Fruit fly (Drosophila melanogaster) whole organism, prepupa: ENCODE results near the gene mtg.

ENCODE experiments used
- CG11902 ChIP-seq: fragments of 200-800 bp; sonication (Bioruptor generic); optimal IDR thresholded peaks from 3 replicates; lab custom pipeline; 2016; ENCODE audit warnings: missing biosample characterization, missing genetic modification characterization
- CG15336 ChIP-seq: fragments of 200-800 bp; sonication (Bioruptor generic); IDR thresholded peaks from 2 replicates; pipeline ENCODE4 v1.3.6; 2022; ENCODE audit warnings: missing biosample characterization, missing genetic modification characterization
- CG31627 ChIP-seq: fragments of 200-800 bp; sonication (Bioruptor generic); optimal IDR thresholded peaks from 3 replicates; lab custom pipeline; 2016; ENCODE audit warnings: missing biosample characterization, missing genetic modification characterization
- CG32006 ChIP-seq: fragments of 200-800 bp; sonication (Bioruptor generic); optimal IDR thresholded peaks from 3 replicates; lab custom pipeline; 2017; ENCODE audit warnings: missing biosample characterization, mild to moderate bottlenecking, missing genetic modification characterization
- CG6276 ChIP-seq: fragments of 200-800 bp; sonication (Bioruptor generic); optimal IDR thresholded peaks from 2 replicates; lab custom pipeline; 2017; ENCODE audit warnings: missing biosample characterization, mild to moderate bottlenecking, missing genetic modification characterization
- Eip75B ChIP-seq: fragments of 200-800 bp; sonication (Bioruptor generic); optimal IDR thresholded peaks from 3 replicates; lab custom pipeline; 2016; ENCODE audit warnings: missing biosample characterization, missing genetic modification characterization
- Lpt ChIP-seq: fragments of 200-800 bp; sonication (Bioruptor generic); optimal IDR thresholded peaks from 3 replicates; lab custom pipeline; 2016; ENCODE audit warnings: missing biosample characterization, missing genetic modification characterization
- Sox102F ChIP-seq: fragments of 200-800 bp; sonication (Bioruptor generic); optimal IDR thresholded peaks from 2 replicates; lab custom pipeline; 2016; ENCODE audit warnings: missing biosample characterization, mild to moderate bottlenecking, missing genetic modification characterization
- fd59A ChIP-seq: fragments of 200-800 bp; sonication (Bioruptor generic); optimal IDR thresholded peaks from 2 replicates; lab custom pipeline; 2017; ENCODE audit warnings: missing biosample characterization, mild to moderate bottlenecking, missing genetic modification characterization, missing genetic modification reagents
- net ChIP-seq: fragments of 200-800 bp; sonication (Bioruptor generic); optimal IDR thresholded peaks from 3 replicates; lab custom pipeline; 2016; ENCODE audit warnings: missing biosample characterization, missing genetic modification characterization
- topi ChIP-seq: fragments of 200-800 bp; sonication (Bioruptor generic); optimal IDR thresholded peaks from 3 replicates; lab custom pipeline; 2016; ENCODE audit warnings: missing biosample characterization, missing genetic modification characterization
- vri ChIP-seq: fragments of 200-800 bp; sonication (Bioruptor generic); optimal IDR thresholded peaks from 3 replicates; lab custom pipeline; 2016; ENCODE audit warnings: missing biosample characterization, mild to moderate bottlenecking, missing genetic modification characterization

DNA sequence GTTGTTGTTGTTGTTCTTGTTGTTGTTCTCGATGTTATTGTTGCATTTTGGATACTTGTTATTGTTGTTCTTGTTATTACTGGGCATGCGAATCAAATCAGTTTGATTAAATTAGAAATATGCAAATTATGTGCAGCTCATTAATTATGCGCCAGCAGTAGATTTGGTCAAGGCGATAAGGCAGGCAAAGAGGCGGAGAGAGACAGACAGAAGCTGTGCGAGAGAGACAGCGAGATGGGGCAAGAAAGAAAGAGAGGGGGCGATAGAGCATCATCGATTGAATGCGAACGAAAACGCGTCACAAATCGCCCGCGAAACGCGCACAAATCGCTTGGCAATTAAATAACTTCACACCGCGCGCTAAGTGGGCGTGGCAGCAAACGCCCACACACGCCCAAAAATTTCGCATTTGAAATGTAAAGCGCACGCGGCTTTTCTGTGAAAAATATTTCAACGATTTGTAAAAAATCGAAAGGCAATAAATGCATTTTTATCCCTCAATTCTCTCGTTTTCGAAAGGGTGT is 27.2 kb upstream of the mtg start:
- no peak for TF ChIP-seq Eip75B
- TF ChIP-seq CG32006 (GFP tag; lab: Kevin White, UChicago): no peak
- no peak for TF ChIP-seq fd59A (GFP tag; lab: Kevin White, UChicago)
- TF ChIP-seq CG6276 (GFP tag; lab: Kevin White, UChicago): no peak
- TF ChIP-seq Sox102F (GFP tag; lab: Kevin White, UChicago): no peak
- no peak for TF ChIP-seq CG11902 (GFP tag; lab: Kevin White, UChicago)
- TF ChIP-seq CG15336: no peak
- TF ChIP-seq CG31627 (GFP tag; lab: Kevin White, UChicago): no peak
- no peak for TF ChIP-seq vri
- no peak for TF ChIP-seq Lpt (GFP tag; lab: Kevin White, UChicago)
- TF ChIP-seq net (GFP tag; lab: Kevin White, UChicago): no peak
- TF ChIP-seq topi: no peak
